Fruit fly (Drosophila melanogaster) whole organism, embryonic: ENCODE measurements around the gene Sb.

Source experiments
- ATbp ChIP-seq: fragments of 200-800 bp; sonication (Bioruptor generic); optimal IDR thresholded peaks from 2 replicates; lab custom pipeline; 2017; ENCODE audit warnings: missing biosample characterization, mild to moderate bottlenecking, missing genetic modification characterization, missing genetic modification reagents
- Ada2b ChIP-seq: fragments of 200-800 bp; sonication (Bioruptor generic); IDR thresholded peaks from 2 replicates; pipeline ENCODE4 v1.3.6; 2022; ENCODE audit warnings: missing biosample characterization, missing genetic modification characterization
- C15 ChIP-seq: fragments of 200-800 bp; sonication (Bioruptor generic); IDR thresholded peaks from 3 replicates; pipeline ENCODE4 v1.3.6; 2022; ENCODE audit warnings: missing biosample characterization, missing genetic modification characterization
- CG10654 ChIP-seq: fragments of 200-800 bp; sonication (Bioruptor generic); optimal IDR thresholded peaks from 2 replicates; lab custom pipeline; 2016; ENCODE audit warnings: missing biosample characterization, missing genetic modification characterization
- CG11093 ChIP-seq: fragments of 200-800 bp; sonication (Bioruptor generic); IDR thresholded peaks from 3 replicates; pipeline ENCODE4 v1.3.6; 2022; ENCODE audit warnings: missing biosample characterization, missing genetic modification characterization
- CG11696 ChIP-seq: fragments of 200-800 bp; sonication (Bioruptor generic); IDR thresholded peaks from 2 replicates; pipeline ENCODE4 v1.3.6; 2022; ENCODE audit warnings: missing biosample characterization, missing genetic modification characterization
- CG12659 ChIP-seq: fragments of 200-800 bp; sonication (Bioruptor generic); optimal IDR thresholded peaks from 3 replicates; lab custom pipeline; 2017; ENCODE audit warnings: mild to moderate bottlenecking, missing biosample characterization, missing genetic modification reagents, missing genetic modification characterization
- CG13894 ChIP-seq: fragments of 200-800 bp; sonication (Bioruptor generic); optimal IDR thresholded peaks from 3 replicates; lab custom pipeline; 2018; ENCODE audit warnings: missing biosample characterization, mild to moderate bottlenecking, missing genetic modification characterization, moderate library complexity
- CG14667 ChIP-seq: fragments of 200-800 bp; sonication (Bioruptor generic); IDR thresholded peaks from 2 replicates; pipeline ENCODE4 v1.3.6; 2022; ENCODE audit warnings: missing biosample characterization, missing genetic modification characterization
- CG15696 ChIP-seq: fragments of 200-800 bp; sonication (Bioruptor generic); optimal IDR thresholded peaks from 2 replicates; lab custom pipeline; 2019; ENCODE audit warnings: missing biosample characterization, mild to moderate bottlenecking, missing genetic modification characterization, moderate library complexity
- CG16813 ChIP-seq: fragments of 200-800 bp; sonication (Bioruptor generic); IDR thresholded peaks from 3 replicates; pipeline ENCODE4 v1.3.6; 2022; ENCODE audit warnings: missing biosample characterization, missing genetic modification characterization; ENCODE audit not compliant: partially characterized antibody
- CG17912 ChIP-seq: fragments of 200-800 bp; sonication (Bioruptor generic); optimal IDR thresholded peaks from 2 replicates; lab custom pipeline; 2018; ENCODE audit warnings: missing biosample characterization, mild to moderate bottlenecking, missing genetic modification characterization
- CG18262 ChIP-seq: fragments of 200-800 bp; optimal IDR thresholded peaks from 3 replicates; lab custom pipeline; 2019; ENCODE audit warnings: missing biosample characterization, mild to moderate bottlenecking, missing genetic modification characterization, moderate library complexity
- CG2199 ChIP-seq: fragments of 200-800 bp; sonication (Bioruptor generic); IDR thresholded peaks from 3 replicates; pipeline ENCODE4 v1.3.6; 2022; ENCODE audit warnings: missing biosample characterization, missing genetic modification characterization
- CG31224 ChIP-seq: fragments of 200-800 bp; sonication (Bioruptor generic); IDR thresholded peaks from 2 replicates; pipeline ENCODE4 v1.3.6; 2022; ENCODE audit warnings: missing biosample characterization, missing genetic modification characterization
- CG34224 ChIP-seq: fragments of 200-800 bp; sonication (Bioruptor generic); IDR thresholded peaks from 3 replicates; pipeline ENCODE4 v1.3.6; 2022; ENCODE audit warnings: missing biosample characterization, missing genetic modification characterization; ENCODE audit not compliant: partially characterized antibody
- CG34376 ChIP-seq: fragments of 200-800 bp; sonication (Bioruptor generic); optimal IDR thresholded peaks from 2 replicates; lab custom pipeline; 2018; ENCODE audit warnings: missing biosample characterization, mild to moderate bottlenecking, missing genetic modification characterization
- CG4328 ChIP-seq: fragments of 200-800 bp; sonication (Bioruptor generic); optimal IDR thresholded peaks from 3 replicates; lab custom pipeline; 2017; ENCODE audit warnings: missing biosample characterization, missing genetic modification reagents, missing genetic modification characterization
- CG4617 ChIP-seq: fragments of 200-800 bp; sonication (Bioruptor generic); optimal IDR thresholded peaks from 3 replicates; lab custom pipeline; 2016; ENCODE audit warnings: missing biosample characterization, missing genetic modification characterization, borderline replicate concordance
- CG6813 ChIP-seq: fragments of 200-800 bp; sonication (Bioruptor generic); optimal IDR thresholded peaks from 2 replicates; lab custom pipeline; 2017; ENCODE audit warnings: missing biosample characterization, missing genetic modification characterization, mild to moderate bottlenecking, moderate library complexity, missing genetic modification reagents
- CG7357 ChIP-seq: fragments of 200-800 bp; sonication (Bioruptor generic); IDR thresholded peaks from 3 replicates; pipeline ENCODE4 v1.3.6; 2022; ENCODE audit warnings: missing biosample characterization, missing genetic modification characterization
- CG7786 ChIP-seq: fragments of 200-800 bp; sonication (Bioruptor generic); optimal IDR thresholded peaks from 2 replicates; lab custom pipeline; 2016; ENCODE audit warnings: missing biosample characterization, missing genetic modification characterization
- CG7963 ChIP-seq: fragments of 200-800 bp; sonication (Bioruptor generic); IDR thresholded peaks from 3 replicates; pipeline ENCODE4 v1.3.6; 2022; ENCODE audit warnings: missing biosample characterization, missing genetic modification characterization; ENCODE audit not compliant: partially characterized antibody
- CG8281 ChIP-seq: fragments of 200-800 bp; sonication (Bioruptor generic); optimal IDR thresholded peaks from 2 replicates; lab custom pipeline; 2018; ENCODE audit warnings: missing biosample characterization, mild to moderate bottlenecking, missing genetic modification characterization, moderate library complexity
- CG8388 ChIP-seq: fragments of 200-800 bp; sonication (Bioruptor generic); optimal IDR thresholded peaks from 2 replicates; lab custom pipeline; 2019; ENCODE audit warnings: missing biosample characterization, mild to moderate bottlenecking, missing genetic modification characterization, moderate library complexity
- CTCF ChIP-seq: fragments of 200-800 bp; sonication (Bioruptor generic); optimal IDR thresholded peaks from 2 replicates; lab custom pipeline; 2017; ENCODE audit warnings: missing biosample characterization, mild to moderate bottlenecking, missing genetic modification characterization, moderate library complexity
- Doc2 ChIP-seq: fragments of 200-800 bp; sonication (Bioruptor generic); IDR thresholded peaks from 2 replicates; pipeline ENCODE4 v1.3.6; 2022; ENCODE audit warnings: missing biosample characterization, missing genetic modification characterization
- ERR ChIP-seq: fragments of 200-800 bp; sonication (Bioruptor generic); optimal IDR thresholded peaks from 2 replicates; lab custom pipeline; 2016; ENCODE audit warnings: missing biosample characterization, missing genetic modification characterization
- Hmr ChIP-seq: fragments of 200-800 bp; sonication (Bioruptor generic); optimal IDR thresholded peaks from 3 replicates; lab custom pipeline; 2017; ENCODE audit warnings: mild to moderate bottlenecking, missing biosample characterization, missing genetic modification reagents, missing genetic modification characterization
- Med ChIP-seq: fragments of 200-800 bp; sonication (Bioruptor generic); peaks from one replicate; lab custom pipeline; 2016; ENCODE audit warnings: missing biosample characterization, missing genetic modification characterization, mild to moderate bottlenecking, inconsistent platforms, moderate library complexity
- Sox102F ChIP-seq: fragments of 200-800 bp; sonication (Bioruptor generic); optimal IDR thresholded peaks from 2 replicates; lab custom pipeline; 2018; ENCODE audit warnings: missing biosample characterization, mild to moderate bottlenecking, missing genetic modification characterization, moderate library complexity
- TFAM ChIP-seq: fragments of 200-800 bp; sonication (Bioruptor generic); optimal IDR thresholded peaks from 2 replicates; lab custom pipeline; 2017; ENCODE audit warnings: missing biosample characterization, missing genetic modification characterization, inconsistent platforms
- Tbp ChIP-seq: fragments of >200 bp; optimal IDR thresholded peaks from 2 replicates; lab custom pipeline; 2018; ENCODE audit warnings: missing biosample characterization, missing genetic modification characterization
- bab2 ChIP-seq: fragments of 200-800 bp; sonication (Bioruptor generic); optimal IDR thresholded peaks from 2 replicates; lab custom pipeline; 2016; ENCODE audit warnings: missing biosample characterization, missing genetic modification characterization
- ci ChIP-seq: fragments of 200-800 bp; sonication (Bioruptor generic); IDR thresholded peaks from 3 replicates; pipeline ENCODE4 v1.3.6; 2022; ENCODE audit warnings: missing biosample characterization, missing genetic modification characterization
- dmrt99B ChIP-seq: fragments of 200-800 bp; sonication (Bioruptor generic); optimal IDR thresholded peaks from 2 replicates; lab custom pipeline; 2018; ENCODE audit warnings: missing biosample characterization, mild to moderate bottlenecking, missing genetic modification characterization, moderate library complexity
- hb ChIP-seq: fragments of 200-800 bp; sonication (Bioruptor generic); IDR thresholded peaks from 3 replicates; pipeline ENCODE4 v1.3.6; 2022; ENCODE audit warnings: missing biosample characterization, missing genetic modification characterization; ENCODE audit not compliant: partially characterized antibody
- nmo ChIP-seq: fragments of 200-800 bp; sonication (Bioruptor generic); optimal IDR thresholded peaks from 2 replicates; lab custom pipeline; 2018; ENCODE audit warnings: missing biosample characterization, mild to moderate bottlenecking, missing genetic modification characterization, moderate library complexity
- oc ChIP-seq: fragments of 200-800 bp; sonication (Bioruptor generic); optimal IDR thresholded peaks from 2 replicates; lab custom pipeline; 2018; ENCODE audit warnings: missing biosample characterization, mild to moderate bottlenecking, missing genetic modification characterization, moderate library complexity
- pho ChIP-seq: fragments of 200-800 bp; sonication (Bioruptor generic); optimal IDR thresholded peaks from 2 replicates; lab custom pipeline; 2016; ENCODE audit warnings: missing biosample characterization, missing genetic modification characterization
- prd ChIP-seq, 3 experiments: fragments of >200 bp in 2 of 3; fragments of 200-800 bp in 1 of 3; sonication (Bioruptor generic) in 1 of 3; optimal IDR thresholded peaks in 2 of 3; IDR thresholded peaks in 1 of 3; 2 replicates in 2 of 3; 3 replicates in 1 of 3; pipeline versions ENCODE4 v1.3.6 to Lab custom; 2017 to 2022; ENCODE audit warnings: missing biosample characterization in 1 of 3, missing genetic modification characterization in 1 of 3
- sqz ChIP-seq: fragments of 200-800 bp; sonication (Bioruptor generic); optimal IDR thresholded peaks from 3 replicates; lab custom pipeline; 2018; ENCODE audit warnings: missing biosample characterization, mild to moderate bottlenecking, missing genetic modification characterization
- stwl ChIP-seq: fragments of 200-800 bp; sonication (Bioruptor generic); optimal IDR thresholded peaks from 3 replicates; lab custom pipeline; 2018; ENCODE audit warnings: missing biosample characterization, mild to moderate bottlenecking, missing genetic modification characterization, moderate library complexity
- tgo ChIP-seq: fragments of 200-800 bp; sonication (Bioruptor generic); IDR thresholded peaks from 3 replicates; pipeline ENCODE4 v1.3.6; 2022; ENCODE audit warnings: missing biosample characterization, missing genetic modification characterization
- tll ChIP-seq, 2 experiments: fragments of 200-800 bp in 1 of 2; fragments of >200 bp in 1 of 2; sonication (Bioruptor generic) in 1 of 2; optimal IDR thresholded peaks; 2 replicates each; lab custom pipeline; 2017 to 2019; ENCODE audit warnings: missing biosample characterization in 2 of 2, missing genetic modification characterization in 2 of 2, mild to moderate bottlenecking in 1 of 2, moderate library complexity in 1 of 2
- unc-4 ChIP-seq: fragments of 200-800 bp; sonication (Bioruptor generic); IDR thresholded peaks from 2 replicates; pipeline ENCODE4 v1.3.6; 2022; ENCODE audit warnings: missing biosample characterization, missing genetic modification characterization; ENCODE audit not compliant: partially characterized antibody
- zf30C ChIP-seq: fragments of 200-800 bp; sonication (Bioruptor generic); optimal IDR thresholded peaks from 3 replicates; lab custom pipeline; 2018; ENCODE audit warnings: missing biosample characterization, mild to moderate bottlenecking, missing genetic modification characterization
- zfh1 ChIP-seq: fragments of 200-800 bp; sonication (Bioruptor generic); IDR thresholded peaks from 3 replicates; pipeline ENCODE4 v1.3.6; 2022; ENCODE audit warnings: missing biosample characterization, missing genetic modification characterization

Gene Sb

dm6 chr3R:16094011-16094729 lies 21.8 kb upstream of the Sb start (continued):
- no peak for TF ChIP-seq CG34376 (GFP tag; lab: Kevin White, UChicago)
- peak; percentile 22 for TF ChIP-seq Hmr (GFP tag; lab: Kevin White, UChicago)
- TF ChIP-seq Tbp (GFP tag; lab: Kevin White, UChicago) = no peak
- TF ChIP-seq ci (GFP tag; lab: Robert Waterston, UW) = peak; percentile 35; the same call in 1 of the 3 replicates
- TF ChIP-seq CG18262 (tag; lab: Kevin White, UChicago) = peak; percentile 95
- peak; percentile 72 for TF ChIP-seq sqz (GFP tag; lab: Kevin White, UChicago)
- peak; percentile 56 for TF ChIP-seq tgo (GFP tag; lab: Robert Waterston, UW)
- no peak for TF ChIP-seq CG7357 (GFP tag; lab: Robert Waterston, UW)
- TF ChIP-seq Doc2 (GFP tag; lab: Robert Waterston, UW) = no peak
- TF ChIP-seq oc = peak; percentile 49
- TF ChIP-seq CG7963 (GFP tag; lab: Robert Waterston, UW) = no peak
- peak; percentile 69 for TF ChIP-seq CG10654 (GFP tag; lab: Kevin White, UChicago)
- 0 out of 3 replicates have a peak, but pooled peaks have one; percentile 66 for TF ChIP-seq CG2199 (GFP tag; lab: Robert Waterston, UW)
- TF ChIP-seq CTCF (GFP tag; lab: Kevin White, UChicago) = peak; percentile 31
- peak; percentile 57 for TF ChIP-seq CG8281 (tag; lab: Kevin White, UChicago)
- no peak for TF ChIP-seq CG11696 (GFP tag; lab: Robert Waterston, UW)
- TF ChIP-seq Med (GFP tag; lab: Kevin White, UChicago) = peak; percentile 68
- TF ChIP-seq nmo = peak; percentile 93
- TF ChIP-seq stwl = no peak
- no peak for TF ChIP-seq hb (GFP tag; lab: Robert Waterston, UW)
- peak; percentile 54 for TF ChIP-seq CG4328 (GFP tag; lab: Kevin White, UChicago)
- no peak for TF ChIP-seq tll (GFP tag; optimal IDR thresholded peaks at IDR 0.05; lab: Kevin White, UChicago)
- peak; percentile 90 for TF ChIP-seq Sox102F (GFP tag; lab: Kevin White, UChicago)
- no peak for TF ChIP-seq CG34224 (GFP tag; lab: Robert Waterston, UW)
- TF ChIP-seq CG4617 (GFP tag; lab: Kevin White, UChicago) = peak; percentile 41
- TF ChIP-seq unc-4 = no peak
- no peak for TF ChIP-seq C15 (GFP tag; lab: Robert Waterston, UW)
- no peak for TF ChIP-seq TFAM (GFP tag; lab: Kevin White, UChicago)
- peak; percentile 35 for TF ChIP-seq bab2 (GFP tag; lab: Kevin White, UChicago)
- peak; percentile 58 for TF ChIP-seq CG6813 (GFP tag; lab: Kevin White, UChicago)
- peak; percentile 91 for TF ChIP-seq dmrt99B (tag; lab: Kevin White, UChicago)
- no peak for TF ChIP-seq pho
- TF ChIP-seq prd (optimal IDR thresholded peaks at IDR 0.05; lab: Kevin White, UChicago) = no peak
- peak; percentile 71; the same call in 2 of the 3 replicates for TF ChIP-seq prd (GFP tag; IDR thresholded peaks at IDR 0.05; lab: Robert Waterston, UW)
- TF ChIP-seq CG14667 (GFP tag; lab: Robert Waterston, UW) = 0 out of 2 replicates have a peak, but pooled peaks have one; percentile 46
- peak; percentile 64; the same call in 1 of the 3 replicates for TF ChIP-seq CG11093 (GFP tag; lab: Robert Waterston, UW)
- TF ChIP-seq CG15696 (tag; lab: Kevin White, UChicago) = peak; percentile 58
- no peak for TF ChIP-seq zf30C (GFP tag; lab: Kevin White, UChicago)
- TF ChIP-seq CG7786 (GFP tag; lab: Kevin White, UChicago) = no peak
- TF ChIP-seq CG12659 (GFP tag; lab: Kevin White, UChicago) = peak; percentile 81
- peak; percentile 86 for TF ChIP-seq CG8388 (GFP tag; lab: Kevin White, UChicago)
- TF ChIP-seq Ada2b = no peak; the same call in none of the 2 replicates
- TF ChIP-seq CG13894 (tag; lab: Kevin White, UChicago) = no peak
- TF ChIP-seq ATbp (GFP tag; lab: Kevin White, UChicago) = peak; percentile 85
- TF ChIP-seq CG31224 = no peak
- TF ChIP-seq CG17912 (GFP tag; lab: Kevin White, UChicago) = no peak
- no peak for TF ChIP-seq CG16813
- no peak for TF ChIP-seq zfh1
- no peak for TF ChIP-seq ERR
